Worm (Caenorhabditis elegans): Measurements from ENCODE around the gene C44C10.15.

Gene C44C10.15

DNA sequence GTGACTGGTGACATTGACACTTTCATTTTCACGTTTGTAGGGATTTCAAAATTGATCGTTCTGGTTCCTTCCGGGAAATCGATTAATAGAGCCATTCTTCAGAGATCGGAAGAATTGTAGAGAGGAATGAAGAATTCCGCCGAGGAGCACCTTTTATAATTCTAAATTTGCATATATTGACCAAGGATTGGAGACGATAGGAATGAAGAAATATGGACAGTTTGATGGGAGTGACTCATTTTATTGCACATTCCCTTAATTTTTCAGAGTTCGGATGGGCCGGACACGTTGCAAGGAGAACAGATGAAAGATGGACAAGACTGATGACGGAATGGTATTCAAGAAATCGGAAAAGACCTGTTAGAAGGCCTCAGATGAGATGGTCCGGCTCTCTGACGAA, at the start of gene C44C10.15:
C44C10.15 (minus strand) TSS at position 101 of the 400 bp plus-strand sequence.
- TF ChIP-seq gmeb-2 (tag; optimal IDR thresholded peaks at IDR 0.05), result no peak
- TF ChIP-seq lim-6 (tag; optimal IDR thresholded peaks at IDR 0.05), result no peak
- no peak for TF ChIP-seq lin-11 (tag; optimal IDR thresholded peaks at IDR 0.05)
- no peak for TF ChIP-seq ceh-34 (tag; optimal IDR thresholded peaks at IDR 0.05)
- TF ChIP-seq ceh-6 (GFP tag; optimal IDR thresholded peaks at IDR 0.05), result no peak
- no peak for TF ChIP-seq pag-3 (tag; optimal IDR thresholded peaks at IDR 0.05; ENCODE audit: borderline replicate concordance)
- TF ChIP-seq unc-3 (GFP tag; conservative IDR thresholded peaks at IDR 0.05), result no peak
- TF ChIP-seq unc-3 (tag; optimal IDR thresholded peaks at IDR 0.05), result no peak
- TF ChIP-seq Y22D7AL.16 (tag; optimal IDR thresholded peaks at IDR 0.05), result no peak
- TF ChIP-seq fax-1 (tag; optimal IDR thresholded peaks at IDR 0.05), result no peak
- no peak for TF ChIP-seq hlh-6 (tag; optimal IDR thresholded peaks at IDR 0.05)
- TF ChIP-seq ref-2 (tag; optimal IDR thresholded peaks at IDR 0.05), result no peak
- no peak for TF ChIP-seq ceh-14 (tag; optimal IDR thresholded peaks at IDR 0.05)
- no peak for TF ChIP-seq ceh-9 (tag; optimal IDR thresholded peaks at IDR 0.05)

DNA sequence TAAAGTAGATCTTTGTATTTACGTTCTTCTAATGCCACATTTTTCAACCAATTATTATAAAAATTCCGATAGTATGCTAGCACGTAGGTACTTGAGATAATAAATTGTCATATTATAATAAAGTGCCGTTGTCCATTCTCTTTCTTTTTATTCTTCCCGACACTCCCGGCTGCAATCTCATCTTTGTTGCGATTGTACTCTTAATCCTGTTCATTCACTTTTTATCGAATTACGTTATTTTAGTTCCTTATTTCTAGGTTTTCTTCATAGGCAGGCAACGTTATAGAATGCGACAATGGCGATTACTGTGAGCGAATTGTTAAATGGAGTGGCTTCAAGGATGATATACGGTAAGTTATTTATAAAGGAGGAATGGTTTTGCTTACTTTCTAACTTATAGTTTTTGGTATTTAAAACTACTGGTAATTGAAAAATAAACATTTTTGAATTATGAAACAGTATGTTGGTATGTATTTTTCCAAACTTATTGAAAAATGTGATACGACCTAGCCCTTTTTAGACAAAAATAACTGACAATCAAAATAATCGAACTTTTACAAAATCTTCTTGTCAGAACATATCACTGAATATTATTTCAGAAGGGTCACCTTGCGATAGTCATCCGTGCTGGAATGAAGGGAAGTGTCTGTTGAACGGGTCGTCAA, 45.8 kb upstream of the C44C10.15 start, which contains the start of gene C40H5.2:
C40H5.2 (plus strand) TSS at position 256 of the 665 bp plus-strand sequence.
- TF ChIP-seq mec-3 (tag; optimal IDR thresholded peaks at IDR 0.05; ENCODE audit: borderline replicate concordance), result no peak
- TF ChIP-seq ahr-1 (tag; optimal IDR thresholded peaks at IDR 0.05), result no peak
- no peak for TF ChIP-seq ztf-16 (tag; optimal IDR thresholded peaks at IDR 0.05)
- TF ChIP-seq ama-1 (optimal IDR thresholded peaks at IDR 0.05), result no peak
- TF ChIP-seq pqm-1 (tag; optimal IDR thresholded peaks at IDR 0.05), result no peak
- TF ChIP-seq dmd-4 (tag; optimal IDR thresholded peaks at IDR 0.05; ENCODE audit: borderline replicate concordance), result no peak
- no peak for TF ChIP-seq unc-86 (tag; optimal IDR thresholded peaks at IDR 0.05)
- no peak for TF ChIP-seq lim-6 (tag; optimal IDR thresholded peaks at IDR 0.05)
- TF ChIP-seq C38D4.7 (GFP tag; optimal IDR thresholded peaks at IDR 0.05), result no peak
- TF ChIP-seq ceh-30 (tag; optimal IDR thresholded peaks at IDR 0.05), result no peak

DNA sequence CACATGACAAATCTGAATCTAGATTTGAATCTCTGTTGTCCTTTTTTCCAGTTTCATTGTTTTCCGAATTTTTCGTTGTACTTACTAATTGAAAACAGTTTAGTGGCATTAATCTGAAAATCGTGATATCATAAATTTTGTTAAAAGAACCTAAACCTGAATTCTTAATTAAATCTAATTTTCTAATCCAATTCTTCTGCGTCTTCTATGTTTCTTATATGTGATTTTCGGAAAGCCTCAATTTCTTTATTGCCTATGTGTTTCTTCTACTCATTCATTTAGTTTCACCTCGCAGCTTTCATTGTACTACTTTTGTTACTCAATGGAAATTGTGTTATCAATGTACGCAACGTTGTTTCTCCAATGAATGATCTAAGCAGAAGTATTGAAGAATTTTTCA, 43.6 kb upstream of the C44C10.15 start:
- TF ChIP-seq unc-42 (tag; optimal IDR thresholded peaks at IDR 0.05), result peak; percentile 66
- TF ChIP-seq elt-4 (tag; optimal IDR thresholded peaks at IDR 0.05), result no peak
- peak; percentile 16 for TF ChIP-seq ceh-31 (tag; optimal IDR thresholded peaks at IDR 0.05)

DNA sequence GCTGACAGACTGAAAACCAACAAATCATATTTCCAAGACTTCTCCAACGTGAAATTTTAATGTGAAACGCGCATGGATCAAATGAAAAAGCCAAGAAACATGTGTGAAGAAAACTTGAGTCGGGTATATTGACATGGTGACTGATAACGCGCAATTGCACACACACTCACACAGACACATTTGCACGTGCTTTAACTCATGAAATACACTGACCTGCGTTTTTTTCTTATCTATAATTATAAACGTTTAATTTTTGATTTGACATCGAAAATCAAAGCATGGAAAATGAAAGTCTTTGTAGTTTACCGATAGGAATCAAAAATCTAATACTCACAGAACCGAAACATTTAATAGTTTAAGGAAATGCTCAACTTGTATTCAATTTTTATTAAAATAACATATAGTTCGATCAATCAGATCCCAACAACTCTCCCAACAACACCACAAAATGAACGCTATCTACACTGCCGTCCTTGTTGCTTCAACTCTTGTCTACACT, 38.5 kb upstream of the C44C10.15 start, which contains the start of gene nspa-9:
nspa-9 (plus strand) TSS at position 449 of the 499 bp plus-strand sequence.
- peak; percentile 1 for TF ChIP-seq hlh-30 (tag; optimal IDR thresholded peaks at IDR 0.05; ENCODE audit: insufficient read depth)
- TF ChIP-seq elt-2 (tag; optimal IDR thresholded peaks at IDR 0.05), result peak; percentile 43
- no peak for TF ChIP-seq K02D7.2 (tag; optimal IDR thresholded peaks at IDR 0.05)
- no peak for TF ChIP-seq fkh-6 (tag; optimal IDR thresholded peaks at IDR 0.05)
- no peak for TF ChIP-seq pag-3 (tag; optimal IDR thresholded peaks at IDR 0.05; ENCODE audit: borderline replicate concordance)

DNA sequence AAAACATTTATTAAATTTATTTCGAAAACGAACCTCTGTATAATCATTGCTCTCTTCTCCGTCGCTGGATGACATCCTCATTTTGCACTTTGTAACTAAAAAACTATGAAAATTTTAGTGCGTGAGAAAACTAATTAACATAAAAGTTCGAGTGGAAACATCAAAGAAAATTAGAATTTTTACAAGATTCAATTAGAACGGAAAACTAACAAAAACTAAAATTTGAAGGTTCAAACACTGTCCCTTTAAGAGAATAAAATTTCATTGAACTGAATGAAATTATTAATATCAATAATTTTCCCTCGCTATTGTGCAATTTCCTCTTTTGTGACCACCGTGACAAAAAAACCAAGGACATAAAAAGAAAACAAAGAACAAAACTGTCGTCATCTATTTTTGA, 36.9 kb upstream of the C44C10.15 start, which contains the start of gene D1053.3:
D1053.3 (minus strand) TSS at position 101 of the 400 bp plus-strand sequence.
- no peak for TF ChIP-seq tbx-7 (tag; optimal IDR thresholded peaks at IDR 0.05)
- no peak for TF ChIP-seq elt-4 (tag; optimal IDR thresholded peaks at IDR 0.05)
- TF ChIP-seq ets-4 (tag; optimal IDR thresholded peaks at IDR 0.05), result no peak
- no peak for TF ChIP-seq madf-2 (tag; optimal IDR thresholded peaks at IDR 0.05)
- no peak for TF ChIP-seq che-1 (tag; optimal IDR thresholded peaks at IDR 0.05)

All from whole organism, late embryonic.